Fruit fly (Drosophila melanogaster) whole organism, wandering third instar larva: ENCODE results near the gene rdx.

Experiments used
- Dif ChIP-seq: fragments of 200-275, 200-300 bp; sonication (Bioruptor generic); optimal IDR thresholded peaks from 2 replicates; lab custom pipeline; 2018; ENCODE audit warnings: missing biosample characterization, missing genetic modification characterization; ENCODE audit not compliant: partially characterized antibody
- Mio ChIP-seq: sonication (Bioruptor generic); optimal IDR thresholded peaks from 2 replicates; lab custom pipeline; 2016; ENCODE audit warnings: missing biosample characterization, missing genetic modification characterization
- dl ChIP-seq, 2 experiments: fragments of 175-275, 200-275 bp in 1 of 2; fragments of 200-275 bp in 1 of 2; sonication (Bioruptor generic); optimal IDR thresholded peaks; lab custom pipeline; 2018; ENCODE audit warnings: mild to moderate bottlenecking in 2 of 2, missing biosample characterization in 2 of 2, missing genetic modification characterization in 2 of 2, moderate library complexity in 2 of 2; ENCODE audit not compliant: partially characterized antibody in 2 of 2, insufficient read depth in 1 of 2

DNA sequence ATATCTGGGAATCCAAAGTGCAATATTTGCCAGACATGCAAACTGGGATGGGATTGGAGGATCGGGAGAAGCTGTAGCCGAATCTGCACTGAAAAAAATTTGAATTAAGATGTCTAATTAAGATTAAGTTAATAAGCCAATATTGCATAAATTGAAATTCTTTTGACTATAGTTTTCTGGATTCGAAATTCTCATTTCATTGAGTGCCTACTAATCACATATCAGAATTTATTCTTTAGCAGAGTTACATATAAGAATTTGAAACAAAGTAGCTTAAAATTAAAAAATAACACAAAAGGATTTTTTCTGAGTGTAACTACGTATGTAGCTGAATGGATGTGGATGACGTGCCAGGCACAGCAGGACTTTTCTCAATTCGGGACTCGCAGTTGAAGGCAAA lies 100.0 kb downstream of the rdx start:
- no peak for TF ChIP-seq Mio (GFP tag; lab: Kevin White, UChicago)
- TF ChIP-seq dl (GFP tag; optimal IDR thresholded peaks at IDR 0.05; lab: Kevin White, UChicago; ENCODE audit: insufficient read depth in 1 of 2, partially characterized antibody in 2 of 2): no peak
- TF ChIP-seq Dif (GFP tag; lab: Kevin White, UChicago): no peak
